Fruit fly (Drosophila melanogaster): ENCODE data around the gene CG13731.

DNA sequence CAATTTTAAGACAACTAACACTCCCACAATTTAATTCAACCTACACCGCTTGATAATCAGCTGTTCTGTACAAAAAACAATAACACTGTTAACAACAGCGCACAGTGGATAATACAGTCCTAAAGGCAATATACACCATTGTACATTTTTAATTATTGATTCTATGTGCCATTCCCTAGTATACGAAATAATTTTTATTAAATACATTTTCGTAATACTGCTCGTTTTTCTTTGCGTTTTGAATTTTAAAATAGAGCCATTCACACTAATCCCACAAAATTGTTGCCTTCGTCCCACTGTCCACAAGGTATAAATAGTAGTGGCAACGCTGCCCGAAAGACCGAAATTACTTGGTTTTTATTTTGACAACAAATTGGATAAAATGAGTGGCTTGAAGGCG lies 44.8 kb upstream of the CG13731 start, which contains the start of the genes Coq4 and CG32176:
- TF ChIP-seq unpg (GFP tag; optimal IDR thresholded peaks at IDR 0.05), result peak; percentile 99
- peak; percentile 97 for TF ChIP-seq seq (GFP tag; IDR thresholded peaks at IDR 0.05)
- peak; percentile 99 for TF ChIP-seq Mad (GFP tag; optimal IDR thresholded peaks at IDR 0.05)
- TF ChIP-seq CG18764 (GFP tag; optimal IDR thresholded peaks at IDR 0.05), result peak; percentile 98
- TF ChIP-seq peb (GFP tag; IDR thresholded peaks at IDR 0.05), result peak; percentile 96
- no peak for TF ChIP-seq pan (optimal IDR thresholded peaks at IDR 0.05)
- peak in 1 of 2 experiments; percentile 99 for TF ChIP-seq pan (GFP tag; optimal IDR thresholded peaks at IDR 0.05 in 1 of 2, IDR thresholded peaks at IDR 0.05 in 1 of 2)
- peak; percentile 96 for TF ChIP-seq NC2α (GFP tag; optimal IDR thresholded peaks at IDR 0.05)
- peak in 1 of 2 experiments; percentile 74 for TF ChIP-seq insv (GFP tag; optimal IDR thresholded peaks at IDR 0.05)
- TF ChIP-seq ac (GFP tag; optimal IDR thresholded peaks at IDR 0.05), result peak; percentile 88
- TF ChIP-seq dati (GFP tag; IDR thresholded peaks at IDR 0.05), result peak; percentile 92
- TF ChIP-seq Hr3 (GFP tag; optimal IDR thresholded peaks at IDR 0.05), result peak; percentile 99
- peak; percentile 98 for TF ChIP-seq Max (GFP tag; optimal IDR thresholded peaks at IDR 0.05)
